Worm (Caenorhabditis elegans) whole organism, L3 larva: Measurements from ENCODE around the gene F17C8.6.

Experiments
- aly-2 ChIP-seq: fragments of 150-350 bp; optimal IDR thresholded peaks from 2 replicates; lab custom pipeline; 2014; ENCODE audit warnings: missing biosample characterization, missing genetic modification characterization
- elt-1 ChIP-seq: fragments of 150-350 bp; optimal IDR thresholded peaks from 2 replicates; lab custom pipeline; 2014; ENCODE audit warnings: missing biosample characterization, missing genetic modification characterization
- elt-3 ChIP-seq, 3 experiments: fragments of 150-350 bp in 1 of 3; sonication (generic microtip) in 2 of 3; optimal IDR thresholded peaks; 2 replicates in 2 of 3; 4 replicates in 1 of 3; lab custom pipeline; 2014 to 2017; ENCODE audit warnings: missing biosample characterization in 3 of 3, missing genetic modification characterization in 3 of 3
- eor-1 ChIP-seq, 2 experiments: fragments of 150-350 bp; optimal IDR thresholded peaks; 2 replicates each; lab custom pipeline; 2014 to 2018; ENCODE audit warnings: missing biosample characterization in 2 of 2, missing genetic modification characterization in 2 of 2
- fos-1 ChIP-seq: fragments of 150-350 bp; optimal IDR thresholded peaks from 2 replicates; lab custom pipeline; 2014; ENCODE audit warnings: missing biosample characterization, missing genetic modification characterization
- lin-39 ChIP-seq: fragments of 150-350 bp; optimal IDR thresholded peaks from 2 replicates; lab custom pipeline; 2018; ENCODE audit warnings: missing biosample characterization, missing genetic modification reagents, missing genetic modification characterization
- nhr-23 ChIP-seq: fragments of 150-350 bp; optimal IDR thresholded peaks from 2 replicates; lab custom pipeline; 2014; ENCODE audit warnings: missing biosample characterization, missing genetic modification reagents, missing genetic modification characterization
- nhr-28 ChIP-seq: fragments of 150-350 bp; optimal IDR thresholded peaks from 2 replicates; lab custom pipeline; 2014; ENCODE audit warnings: missing biosample characterization, missing genetic modification characterization
- nhr-77 ChIP-seq: fragments of 150-350 bp; optimal IDR thresholded peaks from 2 replicates; lab custom pipeline; 2014; ENCODE audit warnings: missing biosample characterization, missing genetic modification characterization

- TF ChIP-seq aly-2 (no peak), nhr-77 (tag; lab: Kevin White, UChicago) (no peak), elt-3 (tag; optimal IDR thresholded peaks at IDR 0.05; lab: Kevin White, UChicago) (no peak), fos-1 (no peak), elt-1 (tag; lab: Kevin White, UChicago) (no peak), lin-39 (tag; lab: Kevin White, UChicago) (no peak), nhr-28 (tag; lab: Kevin White, UChicago) (no peak), nhr-23 (tag; lab: Kevin White, UChicago) (no peak), eor-1 (tag; optimal IDR thresholded peaks at IDR 0.05; lab: Kevin White, UChicago) (no peak)
Measured at ce11 chrIII:4748666-4749065, 2.8 kb upstream of the F17C8.6 start.
